In genomic region chr3R:17794335-17795074, dm6 we compare ENCODE assay signal across 1 fruit fly cellular context.
TF ChIP-seq lines count a peak whose summit lies in the region.

CG43102 (minus strand) TSS chr3R:17794490.

TF ChIP-seq in whole organism, embryonic, 481 proteins besides CTCF, POLR2A, EP300 and RAD21 (continued from another document and continues in another):
- peak; percentile 70; the same call in 2 of the 3 replicates for TF ChIP-seq CG14860 (GFP tag; IDR thresholded peaks at IDR 0.05; lab: Robert Waterston, UW; ENCODE audit: partially characterized antibody)
- peak; percentile 21 for TF ChIP-seq ac (GFP tag; optimal IDR thresholded peaks at IDR 0.05; lab: Kevin White, UChicago)
- peak; percentile 38 for TF ChIP-seq CG18619 (GFP tag; optimal IDR thresholded peaks at IDR 0.05; lab: Kevin White, UChicago)
- TF ChIP-seq CG4328 (GFP tag; optimal IDR thresholded peaks at IDR 0.05; lab: Kevin White, UChicago): peak; percentile 38
- no peak for TF ChIP-seq fru (optimal IDR thresholded peaks at IDR 0.05; lab: Kevin White, UChicago)
- peak; percentile 56 for TF ChIP-seq CrebB (tag; optimal IDR thresholded peaks at IDR 0.05; lab: Kevin White, UChicago)
- TF ChIP-seq Lpt (GFP tag; optimal IDR thresholded peaks at IDR 0.05; lab: Kevin White, UChicago): no peak
- TF ChIP-seq pzg (GFP tag; optimal IDR thresholded peaks at IDR 0.05; lab: Kevin White, UChicago): peak; percentile 21
- TF ChIP-seq wdn (GFP tag; IDR thresholded peaks at IDR 0.05; lab: Robert Waterston, UW): 0 out of 2 replicates have a peak, but pooled peaks have one; percentile 36
- TF ChIP-seq HmgD (GFP tag; optimal IDR thresholded peaks at IDR 0.05; lab: Kevin White, UChicago): no peak
- peak; percentile 57 for TF ChIP-seq CG14050 (GFP tag; IDR thresholded peaks at IDR 0.05; lab: Robert Waterston, UW)
- peak; percentile 72; the same call in 2 of the 3 replicates for TF ChIP-seq dysf (GFP tag; IDR thresholded peaks at IDR 0.05; lab: Robert Waterston, UW)
- TF ChIP-seq her (GFP tag; optimal IDR thresholded peaks at IDR 0.05; lab: Kevin White, UChicago): peak; percentile 62
- peak; percentile 38 for TF ChIP-seq salm (tag; optimal IDR thresholded peaks at IDR 0.05; lab: Kevin White, UChicago)
- no peak for TF ChIP-seq Hand (GFP tag; optimal IDR thresholded peaks at IDR 0.05; lab: Kevin White, UChicago)
- no peak for TF ChIP-seq CG9797 (GFP tag; optimal IDR thresholded peaks at IDR 0.05; lab: Kevin White, UChicago)
- peak; percentile 31 for TF ChIP-seq Vsx1 (GFP tag; optimal IDR thresholded peaks at IDR 0.05; lab: Kevin White, UChicago)
- TF ChIP-seq bsh (GFP tag; optimal IDR thresholded peaks at IDR 0.05; lab: Kevin White, UChicago): peak; percentile 39 to 68
- peak; percentile 49 for TF ChIP-seq Fer1 (GFP tag; optimal IDR thresholded peaks at IDR 0.05; lab: Kevin White, UChicago)
- 0 out of 3 replicates have a peak, but pooled peaks have one; percentile 39 for TF ChIP-seq sr (GFP tag; IDR thresholded peaks at IDR 0.05; lab: Robert Waterston, UW)
- TF ChIP-seq Bdp1 (GFP tag; optimal IDR thresholded peaks at IDR 0.05; lab: Kevin White, UChicago): peak; percentile 31
- peak; percentile 59 for TF ChIP-seq CG9727 (GFP tag; optimal IDR thresholded peaks at IDR 0.05; lab: Kevin White, UChicago)
- no peak for TF ChIP-seq Poxn (GFP tag; IDR thresholded peaks at IDR 0.05; lab: Robert Waterston, UW)
- TF ChIP-seq Adf1 (GFP tag; IDR thresholded peaks at IDR 0.05; lab: Robert Waterston, UW): peak; percentile 47; the same call in 1 of the 2 replicates
- TF ChIP-seq CG9932 (GFP tag; IDR thresholded peaks at IDR 0.05; lab: Robert Waterston, UW): peak; percentile 84
- TF ChIP-seq CG17912 (GFP tag; optimal IDR thresholded peaks at IDR 0.05; lab: Kevin White, UChicago): peak; percentile 12
- TF ChIP-seq Antp (GFP tag; optimal IDR thresholded peaks at IDR 0.05; lab: Kevin White, UChicago): peak; percentile 35
- peak; percentile 60; the same call in 2 of the 3 replicates for TF ChIP-seq CG7357 (GFP tag; IDR thresholded peaks at IDR 0.05; lab: Robert Waterston, UW)
- no peak for TF ChIP-seq ham (GFP tag; IDR thresholded peaks at IDR 0.05; lab: Robert Waterston, UW)
- TF ChIP-seq pnt (GFP tag; optimal IDR thresholded peaks at IDR 0.05; lab: Kevin White, UChicago): peak; percentile 30
- peak; percentile 28 for TF ChIP-seq tup (GFP tag; optimal IDR thresholded peaks at IDR 0.05; lab: Kevin White, UChicago)
- TF ChIP-seq bcd (GFP tag; optimal IDR thresholded peaks at IDR 0.05; lab: Kevin White, UChicago): peak; percentile 46
- TF ChIP-seq H2.0 (GFP tag; IDR thresholded peaks at IDR 0.05; lab: Robert Waterston, UW): peak; percentile 60
- TF ChIP-seq jing (GFP tag; optimal IDR thresholded peaks at IDR 0.05; lab: Kevin White, UChicago): no peak
- TF ChIP-seq CG5953 (GFP tag; IDR thresholded peaks at IDR 0.05; lab: Robert Waterston, UW): peak; percentile 82
- TF ChIP-seq CG30403 (GFP tag; optimal IDR thresholded peaks at IDR 0.05; lab: Kevin White, UChicago): peak; percentile 61
- TF ChIP-seq CG34376 (GFP tag; optimal IDR thresholded peaks at IDR 0.05; lab: Kevin White, UChicago): peak; percentile 49
- peak; percentile 51 to 78 for TF ChIP-seq Hr51 (GFP tag; optimal IDR thresholded peaks at IDR 0.05; lab: Kevin White, UChicago)
- TF ChIP-seq Hsf (GFP tag; optimal IDR thresholded peaks at IDR 0.05; lab: Kevin White, UChicago): peak; percentile 52
- peak; percentile 32 for TF ChIP-seq CG12744 (GFP tag; optimal IDR thresholded peaks at IDR 0.05; lab: Kevin White, UChicago)
- peak; percentile 78 for TF ChIP-seq CG15269 (tag; optimal IDR thresholded peaks at IDR 0.05; lab: Kevin White, UChicago)
- peak; percentile 51 for TF ChIP-seq CG34224 (GFP tag; IDR thresholded peaks at IDR 0.05; lab: Robert Waterston, UW; ENCODE audit: partially characterized antibody)
- peak; percentile 56; the same call in 1 of the 2 replicates for TF ChIP-seq ato (GFP tag; IDR thresholded peaks at IDR 0.05; lab: Robert Waterston, UW; ENCODE audit: partially characterized antibody)
- TF ChIP-seq so (GFP tag; IDR thresholded peaks at IDR 0.05; lab: Robert Waterston, UW): peak; percentile 51; the same call in 1 of the 3 replicates
- TF ChIP-seq CG4360 (GFP tag; IDR thresholded peaks at IDR 0.05; lab: Robert Waterston, UW): peak; percentile 95
- peak; percentile 56 for TF ChIP-seq ssp (GFP tag; IDR thresholded peaks at IDR 0.05; lab: Robert Waterston, UW)
- no peak; the same call in 2 of the 3 replicates for TF ChIP-seq zen2 (GFP tag; IDR thresholded peaks at IDR 0.05; lab: Robert Waterston, UW; ENCODE audit: partially characterized antibody)
- peak; percentile 62 for TF ChIP-seq CG31224 (GFP tag; IDR thresholded peaks at IDR 0.05; lab: Robert Waterston, UW)
- peak; percentile 48 for TF ChIP-seq CG1024 (GFP tag; IDR thresholded peaks at IDR 0.05; lab: Robert Waterston, UW)
- no peak for TF ChIP-seq bigmax (GFP tag; optimal IDR thresholded peaks at IDR 0.05; lab: Kevin White, UChicago)
- TF ChIP-seq CG18764 (GFP tag; optimal IDR thresholded peaks at IDR 0.05; lab: Kevin White, UChicago): peak; percentile 54
- peak; percentile 72 for TF ChIP-seq stc (GFP tag; IDR thresholded peaks at IDR 0.05; lab: Robert Waterston, UW)
- TF ChIP-seq CG15479 (GFP tag; optimal IDR thresholded peaks at IDR 0.05; lab: Kevin White, UChicago): no peak
- peak; percentile 55 for TF ChIP-seq CG6813 (GFP tag; optimal IDR thresholded peaks at IDR 0.05; lab: Kevin White, UChicago)
- no peak for TF ChIP-seq CG15073 (GFP tag; optimal IDR thresholded peaks at IDR 0.05; lab: Kevin White, UChicago)
- no peak for TF ChIP-seq cad (GFP tag; optimal IDR thresholded peaks at IDR 0.05; lab: Kevin White, UChicago)
- TF ChIP-seq Hr3 (GFP tag; optimal IDR thresholded peaks at IDR 0.05; lab: Kevin White, UChicago): peak; percentile 62
- TF ChIP-seq mirr (GFP tag; optimal IDR thresholded peaks at IDR 0.05; lab: Kevin White, UChicago): peak; percentile 55
- no peak for TF ChIP-seq CG16863 (GFP tag; optimal IDR thresholded peaks at IDR 0.05; lab: Kevin White, UChicago)
- peak; percentile 30 for TF ChIP-seq schlank (tag; optimal IDR thresholded peaks at IDR 0.05; lab: Kevin White, UChicago)
- TF ChIP-seq CG7987 (GFP tag; optimal IDR thresholded peaks at IDR 0.05; lab: Kevin White, UChicago): peak; percentile 51
- 0 out of 2 replicates have a peak, but pooled peaks have one; percentile 38 for TF ChIP-seq CG17612 (GFP tag; IDR thresholded peaks at IDR 0.05; lab: Robert Waterston, UW)
- TF ChIP-seq CG12299 (tag; optimal IDR thresholded peaks at IDR 0.05; lab: Kevin White, UChicago): peak; percentile 18
- peak in 1 of 2 experiments; percentile 0 for TF ChIP-seq chif (GFP tag; optimal IDR thresholded peaks at IDR 0.05; lab: Kevin White, UChicago)
- no peak for TF ChIP-seq CG7963 (GFP tag; IDR thresholded peaks at IDR 0.05; lab: Robert Waterston, UW; ENCODE audit: partially characterized antibody)
- TF ChIP-seq CG30431 (GFP tag; optimal IDR thresholded peaks at IDR 0.05; lab: Kevin White, UChicago): peak; percentile 54
- TF ChIP-seq CG5245 (GFP tag; optimal IDR thresholded peaks at IDR 0.05; lab: Kevin White, UChicago): peak; percentile 20
- peak; percentile 43 for TF ChIP-seq Sox100B (GFP tag; optimal IDR thresholded peaks at IDR 0.05; lab: Kevin White, UChicago)
- TF ChIP-seq sens (GFP tag; lab: Kevin White, UChicago): peak; percentile 88
- TF ChIP-seq CG1233 (GFP tag; optimal IDR thresholded peaks at IDR 0.05; lab: Kevin White, UChicago): peak; percentile 50
- peak; percentile 46 for TF ChIP-seq CG1529 (GFP tag; optimal IDR thresholded peaks at IDR 0.05; lab: Kevin White, UChicago)
- TF ChIP-seq CG13894 (tag; optimal IDR thresholded peaks at IDR 0.05; lab: Kevin White, UChicago): peak; percentile 51
- TF ChIP-seq CG42726 (GFP tag; IDR thresholded peaks at IDR 0.05; lab: Robert Waterston, UW; ENCODE audit: partially characterized antibody): peak; percentile 44; the same call in 1 of the 2 replicates
- peak; percentile 62 for TF ChIP-seq tin (GFP tag; optimal IDR thresholded peaks at IDR 0.05; lab: Kevin White, UChicago)
- TF ChIP-seq gem (tag; optimal IDR thresholded peaks at IDR 0.05; lab: Kevin White, UChicago): peak; percentile 81
- TF ChIP-seq Nf-YB (GFP tag; optimal IDR thresholded peaks at IDR 0.05; lab: Kevin White, UChicago): peak; percentile 36
- TF ChIP-seq slbo (GFP tag; IDR thresholded peaks at IDR 0.05; lab: Robert Waterston, UW): peak; percentile 73; the same call in 1 of the 2 replicates
- TF ChIP-seq CG2678 (tag; optimal IDR thresholded peaks at IDR 0.05; lab: Kevin White, UChicago): peak; percentile 79
- peak; percentile 46 for TF ChIP-seq Atf3 (GFP tag; optimal IDR thresholded peaks at IDR 0.05; lab: Kevin White, UChicago)
- peak; percentile 32 for TF ChIP-seq Dad (GFP tag; optimal IDR thresholded peaks at IDR 0.05; lab: Kevin White, UChicago)
- peak; percentile 35 for TF ChIP-seq Dp (GFP tag; optimal IDR thresholded peaks at IDR 0.05; lab: Kevin White, UChicago)
- peak; percentile 49 for TF ChIP-seq fd3F (GFP tag; optimal IDR thresholded peaks at IDR 0.05; lab: Kevin White, UChicago)
- no peak for TF ChIP-seq CG4617 (GFP tag; optimal IDR thresholded peaks at IDR 0.05; lab: Kevin White, UChicago; ENCODE audit: borderline replicate concordance)
- no peak for TF ChIP-seq CG7928 (GFP tag; optimal IDR thresholded peaks at IDR 0.05; lab: Kevin White, UChicago)
- peak; percentile 68 for TF ChIP-seq CG11504 (tag; optimal IDR thresholded peaks at IDR 0.05; lab: Kevin White, UChicago)
- TF ChIP-seq al (GFP tag; IDR thresholded peaks at IDR 0.05; lab: Robert Waterston, UW): peak; percentile 60
- TF ChIP-seq slou (GFP tag; optimal IDR thresholded peaks at IDR 0.05; lab: Kevin White, UChicago): no peak
- TF ChIP-seq da (GFP tag; optimal IDR thresholded peaks at IDR 0.05; lab: Kevin White, UChicago): peak; percentile 24
- peak; percentile 75 for TF ChIP-seq tgo (GFP tag; IDR thresholded peaks at IDR 0.05; lab: Robert Waterston, UW)
- peak; percentile 47 for TF ChIP-seq CG3407 (GFP tag; optimal IDR thresholded peaks at IDR 0.05; lab: Kevin White, UChicago)
- no peak for TF ChIP-seq CG1832 (GFP tag; optimal IDR thresholded peaks at IDR 0.05; lab: Kevin White, UChicago)
- TF ChIP-seq pan (optimal IDR thresholded peaks at IDR 0.05; lab: Kevin White, UChicago): no peak
- peak in 1 of 2 experiments; percentile 86 for TF ChIP-seq pan (GFP tag; optimal IDR thresholded peaks at IDR 0.05 in 1 of 2, IDR thresholded peaks at IDR 0.05 in 1 of 2)
- TF ChIP-seq gsb-n (tag; optimal IDR thresholded peaks at IDR 0.05; lab: Kevin White, UChicago): peak; percentile 60
- TF ChIP-seq CG5180 (GFP tag; optimal IDR thresholded peaks at IDR 0.05; lab: Kevin White, UChicago): peak; percentile 9
- TF ChIP-seq CG9876 (GFP tag; optimal IDR thresholded peaks at IDR 0.05; lab: Kevin White, UChicago): peak; percentile 10
- no peak for TF ChIP-seq Lim3 (GFP tag; IDR thresholded peaks at IDR 0.05; lab: Robert Waterston, UW)
- no peak for TF ChIP-seq CG8089 (GFP tag; optimal IDR thresholded peaks at IDR 0.05; lab: Kevin White, UChicago)
- TF ChIP-seq CG15601 (tag; optimal IDR thresholded peaks at IDR 0.05; lab: Kevin White, UChicago): peak; percentile 68
- peak in 1 of 3 experiments; percentile 38 for TF ChIP-seq lola (GFP tag; optimal IDR thresholded peaks at IDR 0.05; lab: Kevin White, UChicago)
- no peak for TF ChIP-seq repo (GFP tag; optimal IDR thresholded peaks at IDR 0.05; lab: Kevin White, UChicago)
- TF ChIP-seq Ets65A (GFP tag; lab: Kevin White, UChicago): peak; percentile 94
- TF ChIP-seq crp (GFP tag; optimal IDR thresholded peaks at IDR 0.05; lab: Kevin White, UChicago): peak in 1 of 2 experiments; percentile 77
- TF ChIP-seq B-H2 (GFP tag; optimal IDR thresholded peaks at IDR 0.05; lab: Kevin White, UChicago): peak; percentile 58
- peak; percentile 67 for TF ChIP-seq CG4424 (GFP tag; optimal IDR thresholded peaks at IDR 0.05; lab: Kevin White, UChicago)
- TF ChIP-seq CG12236 (GFP tag; optimal IDR thresholded peaks at IDR 0.05; lab: Kevin White, UChicago): no peak
- TF ChIP-seq h (optimal IDR thresholded peaks at IDR 0.05; lab: Kevin White, UChicago): no peak
- peak; percentile 34 for TF ChIP-seq tio (GFP tag; optimal IDR thresholded peaks at IDR 0.05; lab: Kevin White, UChicago)
- no peak for TF ChIP-seq CG31365 (tag; optimal IDR thresholded peaks at IDR 0.05; lab: Kevin White, UChicago)
- no peak for TF ChIP-seq cg (GFP tag; optimal IDR thresholded peaks at IDR 0.05; lab: Kevin White, UChicago)
- peak; percentile 59 for TF ChIP-seq CG32767 (GFP tag; IDR thresholded peaks at IDR 0.05; lab: Robert Waterston, UW)
- TF ChIP-seq CG6654 (GFP tag; optimal IDR thresholded peaks at IDR 0.05; lab: Kevin White, UChicago): peak; percentile 24
- TF ChIP-seq usp (GFP tag; optimal IDR thresholded peaks at IDR 0.05; lab: Kevin White, UChicago): no peak
- TF ChIP-seq kah (GFP tag; optimal IDR thresholded peaks at IDR 0.05; lab: Kevin White, UChicago): peak; percentile 60
- no peak for TF ChIP-seq Hmx (GFP tag; optimal IDR thresholded peaks at IDR 0.05; lab: Kevin White, UChicago)
- peak; percentile 14 for TF ChIP-seq Camta (GFP tag; optimal IDR thresholded peaks at IDR 0.05; lab: Kevin White, UChicago)
- TF ChIP-seq CG13775 (GFP tag; optimal IDR thresholded peaks at IDR 0.05; lab: Kevin White, UChicago): peak; percentile 40
- no peak for TF ChIP-seq Lhr (GFP tag; optimal IDR thresholded peaks at IDR 0.05; lab: Kevin White, UChicago)
- peak; percentile 64 for TF ChIP-seq sug (tag; optimal IDR thresholded peaks at IDR 0.05; lab: Kevin White, UChicago)
- peak; percentile 35 for TF ChIP-seq CG8281 (tag; optimal IDR thresholded peaks at IDR 0.05; lab: Kevin White, UChicago)
- peak; percentile 52 for TF ChIP-seq Dip3 (GFP tag; optimal IDR thresholded peaks at IDR 0.05; lab: Kevin White, UChicago)
- peak; percentile 53 for TF ChIP-seq phol (tag; optimal IDR thresholded peaks at IDR 0.05; lab: Kevin White, UChicago)
- peak; percentile 81; the same call in 3 of the 4 replicates for TF ChIP-seq chinmo (GFP tag; IDR thresholded peaks at IDR 0.05; lab: Robert Waterston, UW; ENCODE audit: partially characterized antibody)
- TF ChIP-seq CG16815 (GFP tag; optimal IDR thresholded peaks at IDR 0.05; lab: Kevin White, UChicago): peak; percentile 2
- peak; percentile 76 for TF ChIP-seq CG10543 (GFP tag; optimal IDR thresholded peaks at IDR 0.05; lab: Kevin White, UChicago)
- TF ChIP-seq Dip2 (GFP tag; IDR thresholded peaks at IDR 0.05; lab: Robert Waterston, UW): no peak
- peak; percentile 48 to 58 for TF ChIP-seq Pdp1 (GFP tag; optimal IDR thresholded peaks at IDR 0.05; lab: Kevin White, UChicago)
- no peak for TF ChIP-seq TFAM (GFP tag; optimal IDR thresholded peaks at IDR 0.05; lab: Kevin White, UChicago)
- peak; percentile 73 for TF ChIP-seq CG7839 (tag; optimal IDR thresholded peaks at IDR 0.05; lab: Kevin White, UChicago)
